Fruit fly (Drosophila melanogaster) whole organism, embryonic: ENCODE results near the gene RpL24.
A peak's percentile ranks its signal among the peaks of the same experiment; 100 is the strongest.

Experiments
- B-H2 ChIP-seq: fragments of 200-800 bp; sonication (Bioruptor generic); optimal IDR thresholded peaks from 2 replicates; lab custom pipeline; 2018; ENCODE audit warnings: missing biosample characterization, mild to moderate bottlenecking, missing genetic modification characterization
- BtbVII ChIP-seq: fragments of 200-800 bp; sonication (Bioruptor generic); optimal IDR thresholded peaks from 3 replicates; lab custom pipeline; 2017; ENCODE audit warnings: missing biosample characterization, mild to moderate bottlenecking, missing genetic modification characterization
- CG1233 ChIP-seq: fragments of 200-800 bp; sonication (Bioruptor generic); optimal IDR thresholded peaks from 4 replicates; lab custom pipeline; 2018; ENCODE audit warnings: missing biosample characterization, mild to moderate bottlenecking, missing genetic modification characterization
- CG12391 ChIP-seq: fragments of 200-800 bp; sonication (Bioruptor generic); optimal IDR thresholded peaks from 3 replicates; lab custom pipeline; 2018; ENCODE audit warnings: missing biosample characterization, mild to moderate bottlenecking, missing genetic modification characterization, moderate library complexity
- CG15479 ChIP-seq: fragments of 200-800 bp; sonication (Bioruptor generic); optimal IDR thresholded peaks from 3 replicates; lab custom pipeline; 2019; ENCODE audit warnings: missing biosample characterization, mild to moderate bottlenecking, missing genetic modification characterization, moderate library complexity
- CG16813 ChIP-seq: fragments of 200-800 bp; sonication (Bioruptor generic); IDR thresholded peaks from 3 replicates; pipeline ENCODE4 v1.3.6; 2022; ENCODE audit warnings: missing biosample characterization, missing genetic modification characterization; ENCODE audit not compliant: partially characterized antibody
- CG17912 ChIP-seq: fragments of 200-800 bp; sonication (Bioruptor generic); optimal IDR thresholded peaks from 2 replicates; lab custom pipeline; 2018; ENCODE audit warnings: missing biosample characterization, mild to moderate bottlenecking, missing genetic modification characterization
- CG1832 ChIP-seq: fragments of 200-800 bp; sonication (Bioruptor generic); optimal IDR thresholded peaks from 2 replicates; lab custom pipeline; 2017; ENCODE audit warnings: missing biosample characterization, mild to moderate bottlenecking, missing genetic modification characterization, inconsistent platforms
- CG18619 ChIP-seq: fragments of 200-800 bp; sonication (Bioruptor generic); optimal IDR thresholded peaks from 3 replicates; lab custom pipeline; 2017; ENCODE audit warnings: missing biosample characterization, mild to moderate bottlenecking, missing genetic modification characterization
- CG2199 ChIP-seq: fragments of 200-800 bp; sonication (Bioruptor generic); IDR thresholded peaks from 3 replicates; pipeline ENCODE4 v1.3.6; 2022; ENCODE audit warnings: missing biosample characterization, missing genetic modification characterization
- CG2678 ChIP-seq: fragments of 200-800 bp; sonication (Bioruptor generic); optimal IDR thresholded peaks from 3 replicates; lab custom pipeline; 2019; ENCODE audit warnings: missing biosample characterization, mild to moderate bottlenecking, missing genetic modification characterization, moderate library complexity
- CG31441 ChIP-seq: fragments of 200-800 bp; sonication (Bioruptor generic); IDR thresholded peaks from 2 replicates; pipeline ENCODE4 v1.3.6; 2022; ENCODE audit warnings: missing biosample characterization, missing genetic modification characterization
- CG42726 ChIP-seq: fragments of 200-800 bp; sonication (Bioruptor generic); IDR thresholded peaks from 2 replicates; pipeline ENCODE4 v1.3.6; 2022; ENCODE audit warnings: missing biosample characterization, missing genetic modification characterization; ENCODE audit not compliant: partially characterized antibody
- CG43689 ChIP-seq: fragments of 200-800 bp; sonication (Bioruptor generic); IDR thresholded peaks from 2 replicates; pipeline ENCODE4 v1.3.6; 2022; ENCODE audit warnings: missing biosample characterization, missing genetic modification characterization
- CG7372 ChIP-seq: fragments of 200-800 bp; sonication (Bioruptor generic); IDR thresholded peaks from 2 replicates; pipeline ENCODE4 v1.3.6; 2022; ENCODE audit warnings: missing biosample characterization, missing genetic modification characterization
- CG7556 ChIP-seq: fragments of 200-800 bp; sonication (Bioruptor generic); optimal IDR thresholded peaks from 2 replicates; lab custom pipeline; 2017; ENCODE audit warnings: missing biosample characterization, mild to moderate bottlenecking, missing genetic modification characterization
- CG7928 ChIP-seq: fragments of 200-800 bp; sonication (Bioruptor generic); optimal IDR thresholded peaks from 2 replicates; lab custom pipeline; 2017; ENCODE audit warnings: missing biosample characterization, mild to moderate bottlenecking, missing genetic modification characterization
- CG7963 ChIP-seq: fragments of 200-800 bp; sonication (Bioruptor generic); IDR thresholded peaks from 3 replicates; pipeline ENCODE4 v1.3.6; 2022; ENCODE audit warnings: missing biosample characterization, missing genetic modification characterization; ENCODE audit not compliant: partially characterized antibody
- CG9609 ChIP-seq: fragments of 200-800 bp; sonication (Bioruptor generic); optimal IDR thresholded peaks from 3 replicates; lab custom pipeline; 2016; ENCODE audit warnings: missing biosample characterization, missing genetic modification characterization
- CoRest ChIP-seq: fragments of 200-800 bp; sonication (Bioruptor generic); optimal IDR thresholded peaks from 3 replicates; lab custom pipeline; 2018; ENCODE audit warnings: missing biosample characterization, mild to moderate bottlenecking, missing genetic modification characterization, moderate library complexity
- Dbx ChIP-seq: fragments of 200-800 bp; sonication (Bioruptor generic); IDR thresholded peaks from 3 replicates; pipeline ENCODE4 v1.3.6; 2022; ENCODE audit warnings: missing biosample characterization, missing genetic modification characterization
- E2f1 ChIP-seq: fragments of 200-800 bp; sonication (Bioruptor generic); IDR thresholded peaks from 2 replicates; pipeline ENCODE4 v1.3.6; 2022; ENCODE audit warnings: missing biosample characterization, missing genetic modification characterization
- E2f2 ChIP-seq: fragments of 200-800 bp; sonication (Bioruptor generic); IDR thresholded peaks from 2 replicates; pipeline ENCODE4 v1.3.6; 2022; ENCODE audit warnings: missing biosample characterization, missing genetic modification characterization
- HmgD ChIP-seq: fragments of 200-800 bp; sonication (Bioruptor generic); optimal IDR thresholded peaks from 3 replicates; lab custom pipeline; 2016; ENCODE audit warnings: missing biosample characterization, missing genetic modification characterization
- HmgZ ChIP-seq: fragments of 200-800 bp; sonication (Bioruptor generic); optimal IDR thresholded peaks from 2 replicates; lab custom pipeline; 2018; ENCODE audit warnings: missing biosample characterization, mild to moderate bottlenecking, missing genetic modification characterization
- Hmx ChIP-seq: fragments of 200-800 bp; sonication (Bioruptor generic); optimal IDR thresholded peaks from 2 replicates; lab custom pipeline; 2016; ENCODE audit warnings: missing biosample characterization, missing genetic modification characterization
- MBD-R2 ChIP-seq: fragments of 200-800 bp; sonication (Bioruptor generic); IDR thresholded peaks from 2 replicates; pipeline ENCODE4 v1.3.6; 2022; ENCODE audit warnings: missing biosample characterization, missing genetic modification characterization
- MESR4 ChIP-seq: fragments of 200-800 bp; sonication (Bioruptor generic); optimal IDR thresholded peaks from 2 replicates; lab custom pipeline; 2018; ENCODE audit warnings: missing biosample characterization, mild to moderate bottlenecking, missing genetic modification characterization, moderate library complexity
- Meics ChIP-seq: fragments of 200-800 bp; sonication (Bioruptor generic); optimal IDR thresholded peaks from 2 replicates; lab custom pipeline; 2017; ENCODE audit warnings: missing biosample characterization, mild to moderate bottlenecking, missing genetic modification characterization
- Mrtf ChIP-seq: fragments of 200-800 bp; sonication (Bioruptor generic); IDR thresholded peaks from 3 replicates; pipeline ENCODE4 v1.3.6; 2022; ENCODE audit warnings: missing biosample characterization, missing genetic modification characterization
- Myb ChIP-seq: fragments of 200-800 bp; sonication (Bioruptor generic); optimal IDR thresholded peaks from 2 replicates; lab custom pipeline; 2016; ENCODE audit warnings: missing biosample characterization, missing genetic modification characterization
- NK7.1 ChIP-seq: fragments of 200-800 bp; sonication (Bioruptor generic); optimal IDR thresholded peaks from 3 replicates; lab custom pipeline; 2016; ENCODE audit warnings: missing biosample characterization, missing genetic modification characterization
- Side ChIP-seq: fragments of 200-800 bp; sonication (Bioruptor generic); optimal IDR thresholded peaks from 2 replicates; lab custom pipeline; 2016; ENCODE audit warnings: missing biosample characterization, missing genetic modification characterization
- Vsx1 ChIP-seq: fragments of 200-800 bp; sonication (Bioruptor generic); optimal IDR thresholded peaks from 2 replicates; lab custom pipeline; 2017; ENCODE audit warnings: missing biosample characterization, mild to moderate bottlenecking, missing genetic modification characterization, missing genetic modification reagents
- ac ChIP-seq: fragments of 200-800 bp; sonication (Bioruptor generic); optimal IDR thresholded peaks from 3 replicates; lab custom pipeline; 2017; ENCODE audit warnings: missing biosample characterization, mild to moderate bottlenecking, missing genetic modification characterization
- ash1 ChIP-seq: fragments of 200-800 bp; sonication (Bioruptor generic); optimal IDR thresholded peaks from 2 replicates; lab custom pipeline; 2018; ENCODE audit warnings: missing biosample characterization, mild to moderate bottlenecking, missing genetic modification characterization
- caup ChIP-seq: fragments of 200-800 bp; sonication (Bioruptor generic); optimal IDR thresholded peaks from 3 replicates; lab custom pipeline; 2017; ENCODE audit warnings: missing biosample characterization, mild to moderate bottlenecking, missing genetic modification characterization, moderate library complexity; ENCODE audit not compliant: severe bottlenecking
- corto ChIP-seq: fragments of 200-800 bp; sonication (Bioruptor generic); optimal IDR thresholded peaks from 2 replicates; lab custom pipeline; 2016; ENCODE audit warnings: missing biosample characterization, mild to moderate bottlenecking, missing genetic modification characterization, moderate library complexity
- croc ChIP-seq: fragments of 200-800 bp; sonication (Bioruptor generic); conservative IDR thresholded peaks from 3 replicates; pipeline ENCODE4 v1.3.6; 2022; ENCODE audit warnings: missing biosample characterization, missing genetic modification characterization
- da ChIP-seq: fragments of 200-800 bp; sonication (Bioruptor generic); optimal IDR thresholded peaks from 2 replicates; lab custom pipeline; 2016; ENCODE audit warnings: missing biosample characterization, missing genetic modification characterization
- gsb ChIP-seq: fragments of 200-800 bp; sonication (Bioruptor generic); IDR thresholded peaks from 2 replicates; pipeline ENCODE4 v1.3.6; 2022; ENCODE audit warnings: missing biosample characterization, missing genetic modification characterization
- ham ChIP-seq: fragments of 200-800 bp; sonication (Bioruptor generic); IDR thresholded peaks from 2 replicates; pipeline ENCODE4 v1.3.6; 2022; ENCODE audit warnings: missing biosample characterization, missing genetic modification characterization
- oc ChIP-seq: fragments of 200-800 bp; sonication (Bioruptor generic); optimal IDR thresholded peaks from 2 replicates; lab custom pipeline; 2018; ENCODE audit warnings: missing biosample characterization, mild to moderate bottlenecking, missing genetic modification characterization, moderate library complexity
- pb ChIP-seq: fragments of 200-800 bp; sonication (Bioruptor generic); optimal IDR thresholded peaks from 3 replicates; lab custom pipeline; 2016; ENCODE audit warnings: missing biosample characterization, missing genetic modification characterization
- pzg ChIP-seq: fragments of 200-800 bp; sonication (Bioruptor generic); optimal IDR thresholded peaks from 3 replicates; lab custom pipeline; 2018; ENCODE audit warnings: missing biosample characterization, mild to moderate bottlenecking, missing genetic modification characterization, moderate library complexity
- salm ChIP-seq: fragments of 200-800 bp; sonication (Bioruptor generic); optimal IDR thresholded peaks from 2 replicates; lab custom pipeline; 2018; ENCODE audit warnings: missing biosample characterization, mild to moderate bottlenecking, missing genetic modification characterization
- sqz ChIP-seq: fragments of 200-800 bp; sonication (Bioruptor generic); optimal IDR thresholded peaks from 3 replicates; lab custom pipeline; 2018; ENCODE audit warnings: missing biosample characterization, mild to moderate bottlenecking, missing genetic modification characterization
- tll ChIP-seq, 2 experiments: fragments of 200-800 bp in 1 of 2; fragments of >200 bp in 1 of 2; sonication (Bioruptor generic) in 1 of 2; optimal IDR thresholded peaks; 2 replicates each; lab custom pipeline; 2017 to 2019; ENCODE audit warnings: missing biosample characterization in 2 of 2, missing genetic modification characterization in 2 of 2, mild to moderate bottlenecking in 1 of 2, moderate library complexity in 1 of 2
- tna ChIP-seq: fragments of 200-800 bp; sonication (Bioruptor generic); IDR thresholded peaks from 2 replicates; pipeline ENCODE4 v1.3.6; 2022; ENCODE audit warnings: missing biosample characterization, missing genetic modification characterization; ENCODE audit not compliant: partially characterized antibody
- wek ChIP-seq: fragments of 200-800 bp; sonication (Bioruptor generic); optimal IDR thresholded peaks from 3 replicates; lab custom pipeline; 2018; ENCODE audit warnings: missing biosample characterization, mild to moderate bottlenecking, missing genetic modification characterization, moderate library complexity

RpL24 gene

dm6 chr2L:13378488-13378964 is 16.4 kb downstream of the RpL24 start, which contains the start of the genes CG9302 and beta'COP (continued):
- TF ChIP-seq tna (GFP tag; lab: Robert Waterston, UW) (no peak; the same call in 1 of the 2 replicates), caup (peak; percentile 48), HmgZ (tag; lab: Kevin White, UChicago) (peak; percentile 42), CG7928 (GFP tag; lab: Kevin White, UChicago) (peak; percentile 9), corto (GFP tag; lab: Kevin White, UChicago) (no peak), Dbx (GFP tag; lab: Robert Waterston, UW) (peak; percentile 80), ash1 (GFP tag; lab: Kevin White, UChicago) (no peak), CG12391 (tag; lab: Kevin White, UChicago) (peak; percentile 85), MESR4 (GFP tag; lab: Kevin White, UChicago) (no peak), croc (peak; percentile 56), CG31441 (GFP tag; lab: Robert Waterston, UW) (peak; percentile 77), gsb (GFP tag; lab: Robert Waterston, UW) (no peak), CG9609 (GFP tag; lab: Kevin White, UChicago) (no peak), MBD-R2 (GFP tag; lab: Robert Waterston, UW) (peak; percentile 66), Meics (peak; percentile 71), sqz (no peak), HmgD (GFP tag; lab: Kevin White, UChicago) (no peak), E2f1 (GFP tag; lab: Robert Waterston, UW) (no peak), NK7.1 (GFP tag; lab: Kevin White, UChicago) (no peak), da (no peak), oc (tag; lab: Kevin White, UChicago) (no peak), Mrtf (GFP tag; lab: Robert Waterston, UW) (no peak), salm (tag; lab: Kevin White, UChicago) (no peak), CG7556 (peak; percentile 70), CG17912 (peak; percentile 48), Myb (GFP tag; lab: Kevin White, UChicago) (no peak), Hmx (GFP tag; lab: Kevin White, UChicago) (no peak), CG43689 (no peak), CG42726 (no peak), ac (GFP tag; lab: Kevin White, UChicago) (no peak), CG1832 (GFP tag; lab: Kevin White, UChicago) (no peak), CoRest (tag; lab: Kevin White, UChicago) (peak; percentile 88), CG7963 (GFP tag; lab: Robert Waterston, UW) (0 out of 3 replicates have a peak, but pooled peaks have one; percentile 23), Vsx1 (GFP tag; lab: Kevin White, UChicago) (no peak), CG16813 (GFP tag; lab: Robert Waterston, UW) (peak; percentile 72), pzg (GFP tag; lab: Kevin White, UChicago) (peak; percentile 35), tll (GFP tag; optimal IDR thresholded peaks at IDR 0.05; lab: Kevin White, UChicago) (peak in 1 of 2 experiments; percentile 3), CG7372 (GFP tag; lab: Robert Waterston, UW) (no peak; the same call in 1 of the 2 replicates), CG18619 (GFP tag; lab: Kevin White, UChicago) (peak; percentile 68), CG2199 (GFP tag; lab: Robert Waterston, UW) (0 out of 3 replicates have a peak, but pooled peaks have one; percentile 25), CG2678 (tag; lab: Kevin White, UChicago) (no peak), pb (GFP tag; lab: Kevin White, UChicago) (no peak), E2f2 (0 out of 2 replicates have a peak, but pooled peaks have one; percentile 22), ham (GFP tag; lab: Robert Waterston, UW) (0 out of 2 replicates have a peak, but pooled peaks have one; percentile 12), CG1233 (GFP tag; lab: Kevin White, UChicago) (peak; percentile 36), B-H2 (GFP tag; lab: Kevin White, UChicago) (peak; percentile 77), BtbVII (no peak), CG15479 (no peak), wek (no peak), Side (GFP tag; lab: Kevin White, UChicago) (no peak)
